Worm (Caenorhabditis elegans) whole organism, mixed stage, embryonic: ENCODE results near the gene lex-1.

Source experiments
- ces-1 ChIP-seq: fragments of 150-350 bp; optimal IDR thresholded peaks from 2 replicates; lab custom pipeline; 2014; ENCODE audit warnings: missing biosample characterization, missing genetic modification reagents, missing genetic modification characterization
- elt-1 ChIP-seq: sonication (generic microtip); optimal IDR thresholded peaks from 2 replicates; lab custom pipeline; 2017; ENCODE audit warnings: missing genetic modification characterization, mild to moderate bottlenecking, missing compliant biosample characterization, antibody characterized with exemption, moderate library complexity, borderline replicate concordance; ENCODE audit not compliant: insufficient read depth
- unc-39 ChIP-seq: fragments of 150-350 bp; optimal IDR thresholded peaks from 2 replicates; lab custom pipeline; 2014; ENCODE audit warnings: missing biosample characterization, missing genetic modification characterization

DNA sequence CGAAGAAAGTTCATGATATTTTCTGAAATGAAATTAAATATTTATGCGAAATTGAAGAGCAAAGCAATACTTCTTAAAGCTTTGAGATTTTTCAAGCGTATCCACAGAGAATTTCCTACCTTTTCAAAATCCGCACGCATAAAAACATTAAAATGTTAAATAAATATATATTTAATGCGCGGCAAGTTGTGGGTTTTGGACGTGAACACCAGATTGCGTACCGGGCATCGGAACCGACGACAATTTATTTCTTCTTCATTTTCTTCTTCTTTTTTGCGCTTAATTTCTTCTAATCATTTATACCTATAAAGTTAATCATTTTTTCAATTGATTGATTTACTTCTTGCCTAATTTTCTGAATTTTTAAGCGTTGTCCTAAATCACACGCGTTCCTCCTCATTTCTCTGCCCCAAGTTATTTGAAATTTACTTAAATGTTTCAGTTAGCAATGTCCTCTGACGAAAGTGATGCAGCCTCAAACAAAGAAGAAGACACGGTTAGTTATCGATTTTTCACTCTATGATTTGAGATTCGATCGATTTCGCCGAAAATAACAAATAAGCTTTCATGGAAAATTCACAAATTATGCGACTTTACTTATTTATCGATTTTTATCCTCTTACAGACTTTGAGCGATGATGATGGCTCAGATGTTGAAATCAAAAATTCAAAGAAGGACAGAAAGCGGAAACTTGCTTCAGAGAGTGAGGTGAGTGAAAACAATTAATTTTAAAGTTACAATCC, 28.1 kb upstream of the lex-1 start, which contains the start of the genes bre-5 and spt-5:
- TF ChIP-seq unc-39 (tag; lab: Kevin White, UChicago) (no peak), ces-1 (GFP tag; lab: Kevin White, UChicago) (no peak), elt-1 (tag; lab: Kevin White, UChicago) (no peak)
